Fruit fly (Drosophila melanogaster) whole organism, embryonic: ENCODE results near the gene CG5104.
A peak's percentile ranks its signal among the peaks of the same experiment; 100 is the strongest.

Experiments used
- Atf3 ChIP-seq: fragments of 200-800 bp; sonication (Bioruptor generic); optimal IDR thresholded peaks from 3 replicates; lab custom pipeline; 2016; ENCODE audit warnings: missing biosample characterization, missing genetic modification characterization
- Bgb ChIP-seq: fragments of 200-800 bp; sonication (Bioruptor generic); IDR thresholded peaks from 2 replicates; pipeline ENCODE4 v1.3.6; 2022; ENCODE audit warnings: missing biosample characterization, missing genetic modification characterization; ENCODE audit not compliant: partially characterized antibody
- CG10654 ChIP-seq: fragments of 200-800 bp; sonication (Bioruptor generic); optimal IDR thresholded peaks from 2 replicates; lab custom pipeline; 2016; ENCODE audit warnings: missing biosample characterization, missing genetic modification characterization
- CG10979 ChIP-seq: fragments of 200-800 bp; sonication (Bioruptor generic); optimal IDR thresholded peaks from 2 replicates; lab custom pipeline; 2018; ENCODE audit warnings: missing biosample characterization, mild to moderate bottlenecking, missing genetic modification characterization, moderate library complexity
- CG12236 ChIP-seq: fragments of 200-800 bp; sonication (Bioruptor generic); optimal IDR thresholded peaks from 2 replicates; lab custom pipeline; 2016; ENCODE audit warnings: missing biosample characterization, missing genetic modification characterization
- CG15073 ChIP-seq: fragments of 200-800 bp; sonication (Bioruptor generic); optimal IDR thresholded peaks from 2 replicates; lab custom pipeline; 2016; ENCODE audit warnings: missing biosample characterization, missing genetic modification characterization
- CG1602 ChIP-seq: fragments of 200-800 bp; sonication (Bioruptor generic); optimal IDR thresholded peaks from 3 replicates; lab custom pipeline; 2016; ENCODE audit warnings: missing biosample characterization, missing genetic modification characterization
- CG1603 ChIP-seq: fragments of 200-800 bp; sonication (Bioruptor generic); optimal IDR thresholded peaks from 2 replicates; lab custom pipeline; 2019; ENCODE audit warnings: missing biosample characterization, mild to moderate bottlenecking, missing genetic modification characterization, moderate library complexity
- CG16815 ChIP-seq: fragments of 200-800 bp; sonication (Bioruptor generic); optimal IDR thresholded peaks from 3 replicates; lab custom pipeline; 2017; ENCODE audit warnings: missing biosample characterization, mild to moderate bottlenecking, missing genetic modification characterization
- CG17385 ChIP-seq: fragments of 200-800 bp; sonication (Bioruptor generic); optimal IDR thresholded peaks from 3 replicates; lab custom pipeline; 2018; ENCODE audit warnings: missing biosample characterization, mild to moderate bottlenecking, missing genetic modification characterization
- CG1792 ChIP-seq: fragments of 200-800 bp; sonication (Bioruptor generic); optimal IDR thresholded peaks from 2 replicates; lab custom pipeline; 2016; ENCODE audit warnings: missing biosample characterization, missing genetic modification characterization
- CG3726 ChIP-seq: fragments of 200-800 bp; sonication (Bioruptor generic); IDR thresholded peaks from 3 replicates; pipeline ENCODE4, ENCODE4 v1.3.6; 2022; ENCODE audit warnings: missing biosample characterization, missing genetic modification characterization
- CG6272 ChIP-seq: fragments of 200-800 bp; sonication (Bioruptor generic); IDR thresholded peaks from 2 replicates; pipeline ENCODE4 v1.3.6; 2022; ENCODE audit warnings: missing biosample characterization, missing genetic modification characterization
- CG6854 ChIP-seq: fragments of 200-800 bp; sonication (Bioruptor generic); optimal IDR thresholded peaks from 3 replicates; lab custom pipeline; 2017; ENCODE audit warnings: missing biosample characterization, mild to moderate bottlenecking, missing genetic modification characterization
- CG7963 ChIP-seq: fragments of 200-800 bp; sonication (Bioruptor generic); IDR thresholded peaks from 3 replicates; pipeline ENCODE4 v1.3.6; 2022; ENCODE audit warnings: missing biosample characterization, missing genetic modification characterization; ENCODE audit not compliant: partially characterized antibody
- CG8359 ChIP-seq: fragments of 200-800 bp; sonication (Bioruptor generic); optimal IDR thresholded peaks from 2 replicates; lab custom pipeline; 2017; ENCODE audit warnings: missing biosample characterization, mild to moderate bottlenecking, missing genetic modification characterization, borderline replicate concordance
- CG9727 ChIP-seq: fragments of 200-800 bp; sonication (Bioruptor generic); optimal IDR thresholded peaks from 3 replicates; lab custom pipeline; 2017; ENCODE audit warnings: missing biosample characterization, mild to moderate bottlenecking, missing genetic modification characterization
- CG9876 ChIP-seq: fragments of 200-800 bp; sonication (Bioruptor generic); optimal IDR thresholded peaks from 2 replicates; lab custom pipeline; 2016; ENCODE audit warnings: missing biosample characterization, missing genetic modification characterization
- Dek ChIP-seq: fragments of 200-800 bp; sonication (Bioruptor generic); optimal IDR thresholded peaks from 3 replicates; lab custom pipeline; 2019; ENCODE audit warnings: missing biosample characterization, mild to moderate bottlenecking, missing genetic modification characterization, moderate library complexity
- Dll ChIP-seq: fragments of 200-800 bp; sonication (Bioruptor generic); IDR thresholded peaks from 4 replicates; pipeline ENCODE4 v1.3.6; 2022; ENCODE audit warnings: missing biosample characterization, missing genetic modification characterization; ENCODE audit not compliant: partially characterized antibody
- Drgx ChIP-seq: fragments of 200-800 bp; sonication (Bioruptor generic); IDR thresholded peaks from 2 replicates; pipeline ENCODE4 v1.3.6; 2022; ENCODE audit warnings: missing biosample characterization, missing genetic modification characterization
- E2f2 ChIP-seq: fragments of 200-800 bp; sonication (Bioruptor generic); IDR thresholded peaks from 2 replicates; pipeline ENCODE4 v1.3.6; 2022; ENCODE audit warnings: missing biosample characterization, missing genetic modification characterization
- HHEX ChIP-seq: fragments of 200-800 bp; sonication (Bioruptor generic); optimal IDR thresholded peaks from 3 replicates; lab custom pipeline; 2017; ENCODE audit warnings: missing biosample characterization, mild to moderate bottlenecking, missing genetic modification characterization, missing genetic modification reagents
- Hr78 ChIP-seq, 2 experiments: fragments of 200-800 bp in 1 of 2; fragments of >200 bp in 1 of 2; sonication (Bioruptor generic) in 1 of 2; optimal IDR thresholded peaks; 2 replicates each; lab custom pipeline; 2017 to 2019; ENCODE audit warnings: missing biosample characterization in 2 of 2, missing genetic modification characterization in 2 of 2, mild to moderate bottlenecking in 1 of 2, moderate library complexity in 1 of 2
- Hsf ChIP-seq: fragments of 200-800 bp; sonication (Bioruptor generic); optimal IDR thresholded peaks from 3 replicates; lab custom pipeline; 2016; ENCODE audit warnings: missing biosample characterization, missing genetic modification characterization
- Mes4 ChIP-seq: fragments of 200-800 bp; sonication (Bioruptor generic); optimal IDR thresholded peaks from 2 replicates; lab custom pipeline; 2016; ENCODE audit warnings: missing biosample characterization, missing genetic modification characterization
- NFAT ChIP-seq: fragments of 200-800 bp; sonication (Bioruptor generic); IDR thresholded peaks from 2 replicates; pipeline ENCODE4 v1.3.6; 2022; ENCODE audit warnings: missing biosample characterization, missing genetic modification characterization
- Poxn ChIP-seq: fragments of 200-800 bp; sonication (Bioruptor generic); IDR thresholded peaks from 2 replicates; pipeline ENCODE4 v1.3.6; 2022; ENCODE audit warnings: missing biosample characterization, missing genetic modification characterization
- Scr ChIP-seq: fragments of 200-800 bp; sonication (Bioruptor generic); IDR thresholded peaks from 2 replicates; pipeline ENCODE4 v1.3.6; 2022; ENCODE audit warnings: missing biosample characterization, missing genetic modification characterization; ENCODE audit not compliant: partially characterized antibody
- bigmax ChIP-seq: fragments of 200-800 bp; sonication (Bioruptor generic); optimal IDR thresholded peaks from 2 replicates; lab custom pipeline; 2018; ENCODE audit warnings: missing biosample characterization, mild to moderate bottlenecking, missing genetic modification characterization
- chinmo ChIP-seq: fragments of 200-800 bp; sonication (Bioruptor generic); IDR thresholded peaks from 4 replicates; pipeline ENCODE4 v1.3.6; 2022; ENCODE audit warnings: missing biosample characterization, missing genetic modification characterization; ENCODE audit not compliant: partially characterized antibody
- dysf ChIP-seq: fragments of 200-800 bp; sonication (Bioruptor generic); IDR thresholded peaks from 3 replicates; pipeline ENCODE4 v1.3.6; 2022; ENCODE audit warnings: missing biosample characterization, missing genetic modification characterization
- ftz-f1 ChIP-seq: fragments of 200-800 bp; sonication (Bioruptor generic); optimal IDR thresholded peaks from 2 replicates; lab custom pipeline; 2016; ENCODE audit warnings: missing biosample characterization, missing genetic modification characterization
- gfzf ChIP-seq: fragments of 200-800 bp; sonication (Bioruptor generic); optimal IDR thresholded peaks from 2 replicates; lab custom pipeline; 2016; ENCODE audit warnings: missing biosample characterization, mild to moderate bottlenecking, missing genetic modification characterization, moderate library complexity
- hb ChIP-seq: fragments of 200-800 bp; sonication (Bioruptor generic); IDR thresholded peaks from 3 replicates; pipeline ENCODE4 v1.3.6; 2022; ENCODE audit warnings: missing biosample characterization, missing genetic modification characterization; ENCODE audit not compliant: partially characterized antibody
- hbn ChIP-seq: fragments of 200-800 bp; sonication (Bioruptor generic); IDR thresholded peaks from 2 replicates; pipeline ENCODE4 v1.3.6; 2022; ENCODE audit warnings: missing biosample characterization, missing genetic modification characterization; ENCODE audit not compliant: partially characterized antibody
- ind ChIP-seq: fragments of 200-800 bp; sonication (Bioruptor generic); optimal IDR thresholded peaks from 3 replicates; lab custom pipeline; 2016; ENCODE audit warnings: missing biosample characterization, missing genetic modification characterization
- lab ChIP-seq: fragments of 200-800 bp; sonication (Bioruptor generic); optimal IDR thresholded peaks from 3 replicates; lab custom pipeline; 2017; ENCODE audit warnings: missing biosample characterization, missing genetic modification characterization, mild to moderate bottlenecking, moderate library complexity, missing genetic modification reagents
- mam ChIP-seq: fragments of 200-800 bp; sonication (Bioruptor generic); optimal IDR thresholded peaks from 3 replicates; lab custom pipeline; 2016; ENCODE audit warnings: missing biosample characterization, missing genetic modification characterization
- psq ChIP-seq: fragments of 200-800 bp; sonication (Bioruptor generic); optimal IDR thresholded peaks from 2 replicates; lab custom pipeline; 2017; ENCODE audit warnings: missing biosample characterization, missing genetic modification characterization
- ro ChIP-seq: fragments of 200-800 bp; sonication (Bioruptor generic); IDR thresholded peaks from 2 replicates; pipeline ENCODE4 v1.3.6; 2022; ENCODE audit warnings: missing biosample characterization, missing genetic modification characterization
- row ChIP-seq: fragments of 200-800 bp; sonication (Bioruptor generic); IDR thresholded peaks from 3 replicates; pipeline ENCODE4 v1.3.6; 2022; ENCODE audit warnings: missing biosample characterization, missing genetic modification characterization
- sens ChIP-seq: fragments of 200-800 bp; sonication (Bioruptor generic); peaks from one replicate; lab custom pipeline; 2016; ENCODE audit warnings: missing biosample characterization, missing genetic modification characterization
- stc ChIP-seq: fragments of 200-800 bp; sonication (Bioruptor generic); IDR thresholded peaks from 2 replicates; pipeline ENCODE4 v1.3.6; 2022; ENCODE audit warnings: missing biosample characterization, missing genetic modification characterization
- tin ChIP-seq: fragments of 200-800 bp; sonication (Bioruptor generic); optimal IDR thresholded peaks from 3 replicates; lab custom pipeline; 2016; ENCODE audit warnings: missing biosample characterization, missing genetic modification characterization
- tll ChIP-seq, 2 experiments: fragments of 200-800 bp in 1 of 2; fragments of >200 bp in 1 of 2; sonication (Bioruptor generic) in 1 of 2; optimal IDR thresholded peaks; 2 replicates each; lab custom pipeline; 2017 to 2019; ENCODE audit warnings: missing biosample characterization in 2 of 2, missing genetic modification characterization in 2 of 2, mild to moderate bottlenecking in 1 of 2, moderate library complexity in 1 of 2
- vvl ChIP-seq: fragments of 200-800 bp; sonication (Bioruptor generic); IDR thresholded peaks from 2 replicates; pipeline ENCODE4 v1.3.6; 2022; ENCODE audit warnings: missing biosample characterization, missing genetic modification characterization
- zf30C ChIP-seq: fragments of 200-800 bp; sonication (Bioruptor generic); optimal IDR thresholded peaks from 3 replicates; lab custom pipeline; 2018; ENCODE audit warnings: missing biosample characterization, mild to moderate bottlenecking, missing genetic modification characterization
- zfh1 ChIP-seq: fragments of 200-800 bp; sonication (Bioruptor generic); IDR thresholded peaks from 3 replicates; pipeline ENCODE4 v1.3.6; 2022; ENCODE audit warnings: missing biosample characterization, missing genetic modification characterization

The CG5104 gene

DNA sequence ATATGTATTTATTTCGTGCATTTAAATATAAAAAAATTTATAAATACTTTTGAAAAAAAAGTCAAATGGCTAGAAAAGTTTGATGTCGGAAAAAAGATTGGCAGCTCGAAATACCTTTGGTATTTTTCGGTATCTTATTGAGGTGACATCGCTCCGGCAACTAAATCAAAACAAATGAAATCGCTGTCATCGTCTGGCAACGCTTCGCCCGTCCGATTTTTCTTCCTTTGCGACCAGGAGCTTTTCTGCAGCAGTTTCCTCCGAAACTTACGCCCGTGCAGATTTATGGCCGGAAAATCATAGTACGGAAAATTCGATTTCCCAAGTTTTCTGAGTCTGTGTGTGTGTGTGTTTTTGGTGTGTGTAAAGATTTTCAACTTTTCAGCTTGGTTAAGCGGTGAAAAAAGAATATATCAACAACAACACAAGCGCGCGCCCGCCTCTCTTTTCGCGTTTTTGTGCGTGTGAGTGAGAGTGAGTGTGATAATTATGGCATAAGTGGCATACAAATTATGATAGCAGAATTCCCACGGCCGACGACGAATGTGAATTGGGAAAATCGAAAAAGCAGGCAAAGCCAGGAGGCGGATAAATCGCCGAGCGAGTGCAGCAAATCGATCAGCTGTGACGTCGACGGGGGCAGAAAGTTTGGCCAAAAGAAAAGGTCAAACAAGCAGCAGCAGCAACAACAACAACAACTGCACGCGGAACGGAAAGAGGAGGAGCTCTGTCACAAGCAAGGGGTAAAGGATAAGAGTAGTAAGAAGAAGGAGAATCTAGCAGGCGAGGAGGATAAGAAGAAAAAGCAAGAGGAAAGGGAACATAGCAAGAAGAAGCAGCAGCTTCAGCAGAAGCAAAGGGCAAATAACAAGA, 23.4 kb upstream of the CG5104 start, which contains the start of gene CG32425 (continued):
- TF ChIP-seq CG10979 (tag; lab: Kevin White, UChicago) (no peak), hbn (GFP tag; lab: Robert Waterston, UW) (no peak), Dll (GFP tag; lab: Robert Waterston, UW) (0 out of 4 replicates have a peak, but pooled peaks have one; percentile 26), stc (no peak), CG1602 (GFP tag; lab: Kevin White, UChicago) (no peak), chinmo (GFP tag; lab: Robert Waterston, UW) (no peak), CG10654 (GFP tag; lab: Kevin White, UChicago) (peak; percentile 8), CG6854 (GFP tag; lab: Kevin White, UChicago) (no peak), CG9727 (GFP tag; lab: Kevin White, UChicago) (no peak), vvl (GFP tag; lab: Robert Waterston, UW) (no peak; the same call in 1 of the 2 replicates), CG15073 (GFP tag; lab: Kevin White, UChicago) (no peak), CG3726 (no peak), ftz-f1 (GFP tag; lab: Kevin White, UChicago) (no peak), bigmax (GFP tag; lab: Kevin White, UChicago) (peak; percentile 27), tll (GFP tag; optimal IDR thresholded peaks at IDR 0.05; lab: Kevin White, UChicago) (no peak), lab (GFP tag; lab: Kevin White, UChicago) (peak; percentile 39), zf30C (GFP tag; lab: Kevin White, UChicago) (no peak), HHEX (GFP tag; lab: Kevin White, UChicago) (no peak), ind (GFP tag; lab: Kevin White, UChicago) (no peak), Poxn (GFP tag; lab: Robert Waterston, UW) (no peak), Mes4 (GFP tag; lab: Kevin White, UChicago) (no peak), zfh1 (GFP tag; lab: Robert Waterston, UW) (no peak), CG8359 (GFP tag; lab: Kevin White, UChicago) (no peak), row (GFP tag; lab: Robert Waterston, UW) (peak; percentile 68), tin (peak; percentile 5), dysf (GFP tag; lab: Robert Waterston, UW) (no peak), ro (GFP tag; lab: Robert Waterston, UW) (no peak), CG1792 (GFP tag; lab: Kevin White, UChicago) (no peak), E2f2 (GFP tag; lab: Robert Waterston, UW) (peak; percentile 51), CG16815 (GFP tag; lab: Kevin White, UChicago) (no peak), CG12236 (no peak), Scr (GFP tag; lab: Robert Waterston, UW) (no peak), psq (GFP tag; lab: Kevin White, UChicago) (no peak), Bgb (GFP tag; lab: Robert Waterston, UW) (peak; percentile 22; the same call in 1 of the 2 replicates), Drgx (GFP tag; lab: Robert Waterston, UW) (no peak), gfzf (GFP tag; lab: Kevin White, UChicago) (peak; percentile 47), Hsf (GFP tag; lab: Kevin White, UChicago) (no peak), Dek (tag; lab: Kevin White, UChicago) (peak; percentile 2), Atf3 (GFP tag; lab: Kevin White, UChicago) (no peak), NFAT (GFP tag; lab: Robert Waterston, UW) (no peak), CG7963 (no peak), hb (GFP tag; lab: Robert Waterston, UW) (no peak), CG6272 (no peak), Hr78 (GFP tag; optimal IDR thresholded peaks at IDR 0.05; lab: Kevin White, UChicago) (peak in 1 of 2 experiments; percentile 63), mam (GFP tag; lab: Kevin White, UChicago) (no peak), CG1603 (tag; lab: Kevin White, UChicago) (peak; percentile 48), CG17385 (GFP tag; lab: Kevin White, UChicago) (peak; percentile 75), sens (GFP tag; lab: Kevin White, UChicago) (peak; percentile 65), CG9876 (GFP tag; lab: Kevin White, UChicago) (no peak)
